Fruit fly (Drosophila melanogaster) whole organism, adult: Measurements from ENCODE around the gene Tom20.

Experiments
- CG11617 ChIP-seq: fragments of 200-800 bp; sonication (Bioruptor generic); optimal IDR thresholded peaks from 2 replicates; lab custom pipeline; 2017; ENCODE audit warnings: mild to moderate bottlenecking, missing biosample characterization, missing genetic modification reagents, missing genetic modification characterization
- CG12768 ChIP-seq: fragments of 200-800 bp; sonication (Bioruptor generic); optimal IDR thresholded peaks from 2 replicates; lab custom pipeline; 2017; ENCODE audit warnings: missing biosample characterization, missing genetic modification characterization, mild to moderate bottlenecking, moderate library complexity, missing genetic modification reagents
- CG1620 ChIP-seq: fragments of 200-800 bp; sonication (Bioruptor generic); optimal IDR thresholded peaks from 2 replicates; lab custom pipeline; 2016; ENCODE audit warnings: missing biosample characterization, missing genetic modification characterization
- CG33017 ChIP-seq: fragments of 200-800 bp; sonication (Bioruptor generic); optimal IDR thresholded peaks from 2 replicates; lab custom pipeline; 2018; ENCODE audit warnings: missing biosample characterization, mild to moderate bottlenecking, missing genetic modification characterization, moderate library complexity
- CG5204 ChIP-seq: fragments of 200-800 bp; sonication (Bioruptor generic); optimal IDR thresholded peaks from 2 replicates; lab custom pipeline; 2016; ENCODE audit warnings: missing biosample characterization, missing genetic modification characterization
- CG7045 ChIP-seq: fragments of 200-800 bp; sonication (Bioruptor generic); optimal IDR thresholded peaks from 2 replicates; lab custom pipeline; 2017; ENCODE audit warnings: missing biosample characterization, mild to moderate bottlenecking, missing genetic modification characterization
- CG7101 ChIP-seq: fragments of 200-800 bp; sonication (Bioruptor generic); optimal IDR thresholded peaks from 2 replicates; lab custom pipeline; 2018; ENCODE audit warnings: missing biosample characterization, mild to moderate bottlenecking, missing genetic modification characterization, moderate library complexity
- Clk ChIP-seq: fragments of 200-800 bp; sonication (Bioruptor generic); optimal IDR thresholded peaks from 2 replicates; lab custom pipeline; 2017; ENCODE audit warnings: missing biosample characterization, missing genetic modification characterization
- Crg-1 ChIP-seq: fragments of 200-800 bp; sonication (Bioruptor generic); optimal IDR thresholded peaks from 2 replicates; lab custom pipeline; 2016; ENCODE audit warnings: missing biosample characterization, missing genetic modification characterization
- Hr96 ChIP-seq: fragments of 200-800 bp; sonication (Bioruptor generic); optimal IDR thresholded peaks from 2 replicates; lab custom pipeline; 2016; ENCODE audit warnings: missing biosample characterization, missing genetic modification characterization
- Mnt ChIP-seq: fragments of 200-800 bp; sonication (Bioruptor generic); optimal IDR thresholded peaks from 2 replicates; lab custom pipeline; 2016; ENCODE audit warnings: missing biosample characterization, mild to moderate bottlenecking, missing genetic modification characterization
- bab1 ChIP-seq: fragments of 200-800 bp; sonication (Bioruptor generic); optimal IDR thresholded peaks from 3 replicates; lab custom pipeline; 2019; ENCODE audit warnings: missing biosample characterization, mild to moderate bottlenecking, missing genetic modification characterization, moderate library complexity
- cnc ChIP-seq, 2 experiments: fragments of >200 bp; optimal IDR thresholded peaks; 2 replicates each; lab custom pipeline; 2017
- kay ChIP-seq: fragments of 200-800 bp; sonication (Bioruptor generic); peaks from one replicate; lab custom pipeline; 2016; ENCODE audit warnings: missing biosample characterization, missing genetic modification characterization, borderline replicate concordance
- pad ChIP-seq: fragments of 200-800 bp; sonication (Bioruptor generic); optimal IDR thresholded peaks from 3 replicates; lab custom pipeline; 2017; ENCODE audit warnings: missing biosample characterization, missing genetic modification characterization, mild to moderate bottlenecking, moderate library complexity, missing genetic modification reagents
- tj ChIP-seq: fragments of 200-800 bp; sonication (Bioruptor generic); optimal IDR thresholded peaks from 3 replicates; lab custom pipeline; 2017; ENCODE audit warnings: missing biosample characterization, mild to moderate bottlenecking, missing genetic modification characterization, moderate library complexity

Tom20 gene

DNA sequence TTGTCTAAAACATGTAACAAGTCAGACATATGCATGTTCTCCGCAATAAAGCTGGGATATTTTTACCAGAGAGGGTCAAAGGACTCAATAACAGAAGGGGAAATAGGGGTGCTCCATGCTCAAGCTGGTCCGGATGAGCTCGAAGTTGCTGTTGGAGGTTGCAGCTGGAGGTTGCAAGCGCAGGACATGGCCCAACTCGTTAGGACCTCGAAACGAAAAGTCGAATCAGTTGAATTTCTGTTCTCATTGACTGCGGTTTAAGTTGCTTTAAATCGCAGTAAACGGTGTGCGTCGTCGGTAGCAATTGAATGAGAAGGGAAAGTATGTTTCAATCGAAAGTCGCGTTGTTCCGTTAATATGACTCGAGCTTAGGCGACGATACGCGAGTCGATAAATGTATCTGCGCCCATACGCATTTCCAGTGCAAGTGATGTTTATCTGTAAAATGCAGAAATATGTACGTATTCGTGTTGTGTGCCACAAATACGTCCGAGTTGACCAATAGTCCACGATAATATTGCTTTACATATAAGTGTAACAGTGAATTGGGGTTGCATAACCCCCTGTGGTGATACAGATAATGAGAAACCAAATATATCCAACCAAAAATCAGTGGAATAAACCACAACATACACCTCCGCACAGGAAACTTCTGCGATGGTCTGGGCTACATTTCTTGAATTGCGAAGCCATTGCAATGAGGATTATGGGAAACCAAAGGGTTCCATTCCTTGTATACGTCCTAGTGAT is 4.8 kb downstream of the Tom20 start, which contains the start of gene kug:
Gene kug (plus strand): TSS at position 269 of the 750 bp plus-strand sequence.
- TF ChIP-seq pad: peak; percentile 79
- no peak for TF ChIP-seq Clk (GFP tag; lab: Kevin White, UChicago)

- TF ChIP-seq CG11617 (GFP tag; lab: Kevin White, UChicago) (no peak), bab1 (GFP tag; lab: Kevin White, UChicago) (peak; percentile 32), tj (GFP tag; lab: Kevin White, UChicago) (peak; percentile 14)
These were observed 6.1 kb downstream of the Tom20 start for dm6 chr3L:20006269-20007265.

dm6 chr3L:20027735-20028134 is 27.3 kb downstream of the Tom20 start, which contains the start of gene CG14183:
TSS of gene CG14183 (minus strand) at chr3L:20027835.
- TF ChIP-seq Mnt (GFP tag; lab: Kevin White, UChicago) (no peak), CG5204 (GFP tag; lab: Kevin White, UChicago) (no peak), Crg-1 (no peak), Hr96 (GFP tag; lab: Kevin White, UChicago) (no peak), kay (GFP tag; lab: Kevin White, UChicago) (no peak), pad (no peak), CG1620 (GFP tag; lab: Kevin White, UChicago) (no peak), cnc (optimal IDR thresholded peaks at IDR 0.05; lab: Kevin White, UChicago) (no peak)

DNA sequence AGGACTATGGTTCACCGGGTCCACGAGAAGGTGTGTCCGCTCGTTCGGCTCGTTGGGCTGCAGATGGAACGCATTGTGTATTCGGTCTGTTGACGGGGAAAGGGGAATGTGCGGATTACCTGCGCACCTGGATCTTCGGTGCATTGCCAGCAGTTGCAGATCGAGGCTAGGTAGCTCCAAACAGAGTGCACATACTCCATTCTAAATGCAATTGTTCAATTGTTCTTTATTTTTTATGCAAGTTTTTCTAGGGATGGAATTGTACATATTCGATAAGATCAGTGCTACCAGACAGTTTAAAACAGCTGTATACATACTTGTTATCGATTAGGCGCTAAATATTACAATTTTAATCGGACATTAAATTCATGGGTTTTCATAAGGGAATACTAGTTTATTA is 28.3 kb downstream of the Tom20 start, which contains the start of gene Lamtor1:
Gene Lamtor1 (minus strand): TSS at position 268 of the 400 bp plus-strand sequence.
- TF ChIP-seq Clk (GFP tag; lab: Kevin White, UChicago) (no peak), CG7101 (tag; lab: Kevin White, UChicago) (no peak), CG12768 (GFP tag; lab: Kevin White, UChicago) (no peak), tj (GFP tag; lab: Kevin White, UChicago) (no peak), kay (GFP tag; lab: Kevin White, UChicago) (no peak), CG33017 (tag; lab: Kevin White, UChicago) (no peak), bab1 (GFP tag; lab: Kevin White, UChicago) (peak; percentile 27), Mnt (GFP tag; lab: Kevin White, UChicago) (no peak)

- TF ChIP-seq Crg-1: no peak
- no peak for TF ChIP-seq Hr96 (GFP tag; lab: Kevin White, UChicago)
- no peak for TF ChIP-seq CG7045 (GFP tag; lab: Kevin White, UChicago)
These were observed 36.2 kb downstream of the Tom20 start for dm6 chr3L:20036610-20037009.
